Worm (Caenorhabditis elegans): ENCODE data around the gene nsy-4.

DNA sequence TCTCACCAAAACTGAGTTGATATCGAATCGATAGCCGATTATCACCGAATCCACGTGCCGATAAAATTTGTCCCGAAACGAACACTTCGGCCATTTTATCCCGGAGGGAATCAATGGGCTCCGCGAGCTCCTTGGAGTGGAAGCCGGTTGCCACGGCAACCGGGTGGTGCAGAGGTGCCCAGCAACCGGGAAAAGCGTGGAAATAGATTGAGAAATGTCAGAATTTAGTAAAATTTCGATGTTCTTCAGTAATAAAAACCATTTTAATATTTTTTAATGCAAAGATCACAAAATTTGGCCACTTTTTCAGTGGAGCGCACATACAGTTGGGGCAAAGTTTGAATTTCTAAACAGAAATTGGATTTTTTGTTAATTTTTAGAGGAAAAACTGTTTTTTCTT, 16.6 kb upstream of the nsy-4 start, which contains the start of gene mksr-2:
- TF ChIP-seq ceh-83 (GFP tag; optimal IDR thresholded peaks at IDR 0.05) (no peak), blmp-1 (tag; optimal IDR thresholded peaks at IDR 0.05) (no peak), unc-62 (GFP tag; optimal IDR thresholded peaks at IDR 0.05) (no peak), pha-4 (tag; optimal IDR thresholded peaks at IDR 0.05) (no peak), nhr-28 (tag; optimal IDR thresholded peaks at IDR 0.05) (no peak), ces-1 (GFP tag; optimal IDR thresholded peaks at IDR 0.05) (no peak), nhr-12 (tag; optimal IDR thresholded peaks at IDR 0.05) (no peak), lin-13 (tag; optimal IDR thresholded peaks at IDR 0.05) (no peak), ztf-11 (tag; optimal IDR thresholded peaks at IDR 0.05) (no peak), unc-39 (tag; optimal IDR thresholded peaks at IDR 0.05) (no peak)

Data from whole organism, mixed stage, embryonic.